Worm (Caenorhabditis elegans) whole organism, L4 larva: ENCODE measurements around the gene C05E11.6.

Source experiments
- F26F4.8 ChIP-seq: fragments of 200-800 bp; sonication (Bioruptor generic); conservative IDR thresholded peaks from 2 replicates; pipeline ENCODE4 v1.3.6; 2022; ENCODE audit warnings: missing genetic modification characterization, missing compliant biosample characterization
- ceh-62 ChIP-seq: sonication (generic microtip); optimal IDR thresholded peaks from 2 replicates; lab custom pipeline; 2017; ENCODE audit warnings: missing biosample characterization, missing genetic modification characterization
- dmd-6 ChIP-seq: fragments of 200-800 bp; sonication (Bioruptor generic); IDR thresholded peaks from 2 replicates; pipeline ENCODE4 v1.3.6; 2022; ENCODE audit warnings: missing genetic modification reagents, missing genetic modification characterization, missing compliant biosample characterization
- lim-7 ChIP-seq: fragments of 200-800 bp; sonication (Bioruptor generic); IDR thresholded peaks from 2 replicates; pipeline ENCODE4 v1.3.6; 2022; ENCODE audit warnings: missing genetic modification characterization, missing compliant biosample characterization
- lin-39 ChIP-seq: fragments of 150-350 bp; optimal IDR thresholded peaks from 2 replicates; lab custom pipeline; 2014; ENCODE audit warnings: missing biosample characterization, missing genetic modification reagents, missing genetic modification characterization
- mdl-1 ChIP-seq, 2 experiments: fragments of 150-350 bp in 1 of 2; sonication (generic microtip) in 1 of 2; optimal IDR thresholded peaks; 2 replicates each; lab custom pipeline; 2014 to 2017; ENCODE audit warnings: missing biosample characterization in 2 of 2, missing genetic modification characterization in 2 of 2
- nhr-6 ChIP-seq: fragments of 150-350 bp; optimal IDR thresholded peaks from 2 replicates; lab custom pipeline; 2014; ENCODE audit warnings: missing biosample characterization, missing genetic modification characterization
- skn-1 ChIP-seq: fragments of 150-350 bp; optimal IDR thresholded peaks from 2 replicates; lab custom pipeline; 2014; ENCODE audit warnings: missing biosample characterization, missing genetic modification characterization
- snpc-4 ChIP-seq: fragments of 150-350 bp; optimal IDR thresholded peaks from 2 replicates; lab custom pipeline; 2014; ENCODE audit warnings: missing biosample characterization, missing genetic modification characterization
- zag-1 ChIP-seq: fragments of 150-350 bp; optimal IDR thresholded peaks from 2 replicates; lab custom pipeline; 2014; ENCODE audit warnings: missing biosample characterization, missing genetic modification characterization

ce11 chrX:4523315-4523714 is 38.6 kb upstream of the C05E11.6 start:
- TF ChIP-seq snpc-4 (tag; lab: Kevin White, UChicago) (no peak), nhr-6 (tag; lab: Kevin White, UChicago) (no peak), ceh-62 (tag; lab: Kevin White, UChicago) (no peak), skn-1 (no peak), F26F4.8 (no peak), zag-1 (no peak), dmd-6 (GFP tag; lab: Robert Waterston, UW) (peak; percentile 18; the same call in 1 of the 2 replicates), lim-7 (GFP tag; lab: Robert Waterston, UW) (no peak), lin-39 (tag; lab: Kevin White, UChicago) (no peak), mdl-1 (tag; optimal IDR thresholded peaks at IDR 0.05; lab: Kevin White, UChicago) (no peak)
